Worm (Caenorhabditis elegans) whole organism, young adult: ENCODE results near the gene txt-13.

Experiments used
- F57A8.1 ChIP-seq: fragments of 200-800 bp; sonication (Bioruptor generic); optimal IDR thresholded peaks from 2 replicates; lab custom pipeline; 2018; ENCODE audit warnings: mild to moderate bottlenecking, missing genetic modification characterization, moderate library complexity, missing compliant biosample characterization
- Y53F4B.3 ChIP-seq: fragments of 200-800 bp; sonication (Bioruptor generic); IDR thresholded peaks from 2 replicates; pipeline ENCODE4 v1.3.6; 2022; ENCODE audit warnings: missing genetic modification reagents, missing genetic modification characterization, missing compliant biosample characterization
- Y53G8AR.9 ChIP-seq: fragments of 200-800 bp; sonication (Bioruptor generic); conservative IDR thresholded peaks from 2 replicates; pipeline ENCODE4 v1.3.6; 2022; ENCODE audit warnings: missing genetic modification reagents, missing genetic modification characterization, missing compliant biosample characterization
- ama-1 ChIP-seq, 3 experiments: fragments of 150-350 bp in 1 of 3; sonication (generic microtip) in 2 of 3; optimal IDR thresholded peaks; 2 replicates each; lab custom pipeline; 2014 to 2018; ENCODE audit warnings: missing biosample characterization in 2 of 3, missing genetic modification characterization in 2 of 3, missing genetic modification reagents in 2 of 3
- atf-7 ChIP-seq: sonication (generic microtip); optimal IDR thresholded peaks from 2 replicates; lab custom pipeline; 2017; ENCODE audit warnings: mild to moderate bottlenecking, missing genetic modification characterization, missing compliant biosample characterization
- egl-44 ChIP-seq: fragments of 200-800 bp; sonication (Bioruptor generic); IDR thresholded peaks from 2 replicates; pipeline ENCODE4 v1.3.6; 2022; ENCODE audit warnings: missing genetic modification reagents, missing genetic modification characterization, missing compliant biosample characterization
- hlh-26 ChIP-seq: fragments of 200-800 bp; sonication (Bioruptor generic); conservative IDR thresholded peaks from 2 replicates; pipeline ENCODE4 v1.3.6; 2022; ENCODE audit warnings: missing genetic modification reagents, missing genetic modification characterization, missing compliant biosample characterization
- hsf-1 ChIP-seq: fragments of 200-800 bp; sonication (Bioruptor generic); IDR thresholded peaks from 2 replicates; pipeline ENCODE4 v1.3.6; 2022; ENCODE audit warnings: missing genetic modification reagents, missing genetic modification characterization, missing compliant biosample characterization
- nhr-120 ChIP-seq: fragments of 200-800 bp; sonication (Bioruptor generic); IDR thresholded peaks from 2 replicates; pipeline ENCODE4 v1.3.6; 2022; ENCODE audit warnings: missing genetic modification characterization, missing compliant biosample characterization

DNA sequence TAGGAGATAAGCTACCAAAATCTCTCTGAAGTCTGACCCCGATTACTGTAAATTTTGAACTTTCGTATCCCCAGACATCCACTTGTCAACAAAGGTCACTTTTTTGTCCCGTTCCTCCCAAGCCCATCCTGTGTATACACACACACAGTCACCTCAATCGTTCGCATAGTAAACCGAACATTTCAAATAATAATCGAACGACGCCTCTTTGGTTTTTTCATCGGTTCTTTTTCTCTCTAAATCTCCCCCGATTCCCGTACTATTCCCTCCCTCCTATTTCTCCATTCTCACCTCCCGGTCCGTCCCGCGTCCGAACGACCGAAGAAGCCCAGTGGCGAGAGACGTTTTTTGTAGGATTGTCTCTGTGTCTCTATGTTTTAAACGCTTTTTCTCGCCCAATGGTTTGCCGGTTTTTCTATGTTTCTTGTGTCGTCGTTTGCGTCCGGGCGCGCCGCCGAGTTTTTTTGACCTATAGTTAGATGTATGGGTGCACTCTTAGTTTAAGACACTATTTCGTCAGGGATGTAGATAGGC is 41.1 kb upstream of the txt-13 start:
- TF ChIP-seq nhr-120 (GFP tag; lab: Robert Waterston, UW) (no peak), egl-44 (GFP tag; lab: Robert Waterston, UW) (no peak), hsf-1 (GFP tag; lab: Robert Waterston, UW) (no peak), F57A8.1 (GFP tag; lab: Kevin White, UChicago) (no peak), atf-7 (tag; lab: Kevin White, UChicago) (no peak), Y53G8AR.9 (no peak), hlh-26 (GFP tag; lab: Robert Waterston, UW) (no peak), Y53F4B.3 (GFP tag; lab: Robert Waterston, UW) (no peak), ama-1 (optimal IDR thresholded peaks at IDR 0.05; lab: Kevin White, UChicago) (no peak), ama-1 (GFP tag; optimal IDR thresholded peaks at IDR 0.05; lab: Kevin White, UChicago) (no peak)
